Worm (Caenorhabditis elegans) whole organism, midembryonic: Measurements from ENCODE around the gene C44C10.15.

ENCODE experiments used
- T22C8.4 ChIP-seq: fragments of 200-800 bp; sonication (Bioruptor generic); IDR thresholded peaks from 2 replicates; pipeline ENCODE4 v1.3.6; 2022; ENCODE audit warnings: missing genetic modification characterization, missing compliant biosample characterization
- cog-1 ChIP-seq: sonication (generic microtip); optimal IDR thresholded peaks from 2 replicates; lab custom pipeline; 2016; ENCODE audit warnings: missing genetic modification characterization, missing compliant biosample characterization
- klf-2 ChIP-seq: fragments of 200-800 bp; sonication (Bioruptor generic); conservative IDR thresholded peaks from 2 replicates; pipeline ENCODE4 v1.3.6; 2022; ENCODE audit warnings: missing genetic modification reagents, missing genetic modification characterization, missing compliant biosample characterization
- med-1 ChIP-seq: sonication (generic microtip); optimal IDR thresholded peaks from 2 replicates; lab custom pipeline; 2017; ENCODE audit warnings: missing genetic modification characterization, mild to moderate bottlenecking, missing compliant biosample characterization, antibody characterized with exemption, missing genetic modification reagents; ENCODE audit not compliant: insufficient read depth
- ref-1 ChIP-seq: fragments of 200-800 bp; sonication (Bioruptor generic); conservative IDR thresholded peaks from 2 replicates; pipeline ENCODE4 v1.3.6; 2022; ENCODE audit warnings: missing genetic modification reagents, missing genetic modification characterization, missing compliant biosample characterization
- tab-1 ChIP-seq: fragments of 200-800 bp; sonication (Bioruptor generic); IDR thresholded peaks from 2 replicates; pipeline ENCODE4 v1.3.6; 2022; ENCODE audit warnings: missing genetic modification characterization, missing compliant biosample characterization

- TF ChIP-seq tab-1 (GFP tag; lab: Robert Waterston, UW), result no peak
- no peak for TF ChIP-seq klf-2 (GFP tag; lab: Robert Waterston, UW)
- TF ChIP-seq cog-1 (tag; lab: Kevin White, UChicago), result no peak
- no peak for TF ChIP-seq med-1
- TF ChIP-seq ref-1, result no peak
- no peak for TF ChIP-seq T22C8.4 (GFP tag; lab: Robert Waterston, UW)
These were observed 16.3 kb upstream of the C44C10.15 start, which contains the start of gene C44C10.9 for ce11 chrX:11716463-11716960.
